Worm (Caenorhabditis elegans) whole organism, L4 larva: Measurements from ENCODE around the gene ZK829.7.

Experiments
- F10B5.3 ChIP-seq: sonication (generic microtip); optimal IDR thresholded peaks from 2 replicates; lab custom pipeline; 2016; ENCODE audit warnings: mild to moderate bottlenecking, missing genetic modification characterization, missing compliant biosample characterization
- R02D3.7 ChIP-seq: fragments of 150-350 bp; sonication (generic microtip); optimal IDR thresholded peaks from 3 replicates; lab custom pipeline; 2014; ENCODE audit warnings: missing biosample characterization, missing genetic modification characterization
- T26A8.4 ChIP-seq: fragments of 200-800 bp; sonication (Bioruptor generic); IDR thresholded peaks from 2 replicates; pipeline ENCODE4 v1.3.6; 2022; ENCODE audit warnings: missing genetic modification characterization, missing compliant biosample characterization
- Y48G9A.11 ChIP-seq: fragments of 200-800 bp; sonication (Bioruptor generic); IDR thresholded peaks from 2 replicates; pipeline ENCODE4 v1.3.6; 2022; ENCODE audit warnings: missing genetic modification reagents, missing genetic modification characterization, missing compliant biosample characterization
- Y75B8A.6 ChIP-seq: fragments of 200-800 bp; sonication (Bioruptor generic); IDR thresholded peaks from 2 replicates; pipeline ENCODE4 v1.3.6; 2022; ENCODE audit warnings: missing genetic modification reagents, missing genetic modification characterization, missing compliant biosample characterization
- ZK337.2 ChIP-seq: fragments of 200-800 bp; sonication (Bioruptor generic); IDR thresholded peaks from 2 replicates; pipeline ENCODE4 v1.3.6; 2022; ENCODE audit warnings: missing genetic modification reagents, missing genetic modification characterization, missing compliant biosample characterization
- aha-1 ChIP-seq: fragments of 150-350 bp; peaks from one replicate; lab custom pipeline; 2014; ENCODE audit warnings: missing biosample characterization, missing genetic modification characterization
- aly-2 ChIP-seq: sonication (generic microtip); optimal IDR thresholded peaks from 2 replicates; lab custom pipeline; 2018; ENCODE audit warnings: missing biosample characterization, missing genetic modification characterization
- ama-1 ChIP-seq: fragments of 150-350 bp; optimal IDR thresholded peaks from 2 replicates; lab custom pipeline; 2014; ENCODE audit warnings: inconsistent platforms, mixed read lengths
- ceh-32 ChIP-seq: sonication (generic microtip); optimal IDR thresholded peaks from 2 replicates; lab custom pipeline; 2016; ENCODE audit warnings: mild to moderate bottlenecking, missing genetic modification characterization, missing compliant biosample characterization; ENCODE audit not compliant: poor library complexity
- ceh-44 ChIP-seq: fragments of 200-800 bp; sonication (Bioruptor generic); IDR thresholded peaks from 2 replicates; pipeline ENCODE4 v1.3.6; 2022; ENCODE audit warnings: missing genetic modification reagents, missing genetic modification characterization, missing compliant biosample characterization
- ceh-62 ChIP-seq: sonication (generic microtip); optimal IDR thresholded peaks from 2 replicates; lab custom pipeline; 2017; ENCODE audit warnings: missing biosample characterization, missing genetic modification characterization
- ctbp-1 ChIP-seq: fragments of 200-800 bp; sonication (Bioruptor generic); IDR thresholded peaks from 2 replicates; pipeline ENCODE4 v1.3.6; 2022; ENCODE audit warnings: missing genetic modification reagents, missing genetic modification characterization, missing compliant biosample characterization
- daf-16 ChIP-seq, 3 experiments: sonication (generic microtip); optimal IDR thresholded peaks; 2 replicates each; lab custom pipeline; 2016 to 2017; ENCODE audit warnings: missing genetic modification characterization in 3 of 3, missing genetic modification reagents in 3 of 3, mild to moderate bottlenecking in 2 of 3, missing compliant biosample characterization in 2 of 3, missing biosample characterization in 1 of 3, moderate library complexity in 1 of 3
- daf-19 ChIP-seq: fragments of 200-800 bp; sonication (Bioruptor generic); conservative IDR thresholded peaks from 2 replicates; pipeline ENCODE4 v1.3.6; 2022; ENCODE audit warnings: missing genetic modification characterization, missing compliant biosample characterization
- dmd-6 ChIP-seq: fragments of 200-800 bp; sonication (Bioruptor generic); IDR thresholded peaks from 2 replicates; pipeline ENCODE4 v1.3.6; 2022; ENCODE audit warnings: missing genetic modification reagents, missing genetic modification characterization, missing compliant biosample characterization
- dmd-9 ChIP-seq: fragments of 200-800 bp; sonication (Bioruptor generic); IDR thresholded peaks from 2 replicates; pipeline ENCODE4 v1.3.6; 2022; ENCODE audit warnings: missing genetic modification reagents, missing genetic modification characterization, missing compliant biosample characterization
- dpl-1 ChIP-seq: fragments of 150-350 bp; optimal IDR thresholded peaks from 2 replicates; lab custom pipeline; 2014; ENCODE audit warnings: missing biosample characterization, missing genetic modification reagents, missing genetic modification characterization
- dve-1 ChIP-seq: sonication (generic microtip); optimal IDR thresholded peaks from 2 replicates; lab custom pipeline; 2017; ENCODE audit warnings: antibody characterized with exemption, mild to moderate bottlenecking, missing genetic modification characterization, missing compliant biosample characterization; ENCODE audit not compliant: insufficient read depth
- egl-27 ChIP-seq: sonication (generic microtip); optimal IDR thresholded peaks from 3 replicates; lab custom pipeline; 2017; ENCODE audit warnings: missing biosample characterization, missing genetic modification reagents, missing genetic modification characterization
- hif-1 ChIP-seq, 2 experiments: sonication (generic microtip); optimal IDR thresholded peaks; 2 replicates each; lab custom pipeline; 2016 to 2017; ENCODE audit warnings: missing compliant biosample characterization in 2 of 2, missing genetic modification characterization in 2 of 2, missing genetic modification reagents in 2 of 2, missing genotype in 2 of 2, mild to moderate bottlenecking in 1 of 2
- hlh-11 ChIP-seq: fragments of 200-800 bp; sonication (Bioruptor generic); optimal IDR thresholded peaks from 2 replicates; lab custom pipeline; 2018; ENCODE audit warnings: mild to moderate bottlenecking, missing genetic modification characterization, missing compliant biosample characterization
- hlh-30 ChIP-seq: sonication (generic microtip); optimal IDR thresholded peaks from 2 replicates; lab custom pipeline; 2017; ENCODE audit warnings: antibody characterized with exemption, mild to moderate bottlenecking, missing genetic modification characterization, missing compliant biosample characterization; ENCODE audit not compliant: insufficient read depth
- jun-1 ChIP-seq: fragments of 150-350 bp; optimal IDR thresholded peaks from 2 replicates; lab custom pipeline; 2014; ENCODE audit warnings: missing biosample characterization, missing genetic modification reagents, missing genetic modification characterization
- lin-13 ChIP-seq: fragments of 150-350 bp; optimal IDR thresholded peaks from 2 replicates; lab custom pipeline; 2014; ENCODE audit warnings: missing biosample characterization, missing genetic modification reagents, missing genetic modification characterization
- lsy-2 ChIP-seq, 2 experiments: fragments of 150-350 bp in 1 of 2; sonication (generic microtip) in 1 of 2; optimal IDR thresholded peaks; 2 replicates each; lab custom pipeline; 2014 to 2017; ENCODE audit warnings: missing biosample characterization in 2 of 2, missing genetic modification characterization in 2 of 2
- mdt-29 ChIP-seq: fragments of 200-800 bp; sonication (Bioruptor generic); IDR thresholded peaks from 2 replicates; pipeline ENCODE4 v1.3.6; 2022; ENCODE audit warnings: missing genetic modification reagents, missing genetic modification characterization, missing compliant biosample characterization
- mes-2 ChIP-seq: sonication (generic microtip); optimal IDR thresholded peaks from 2 replicates; lab custom pipeline; 2016; ENCODE audit warnings: missing genotype, mild to moderate bottlenecking, missing genetic modification characterization, missing compliant biosample characterization; ENCODE audit not compliant: poor library complexity, severe bottlenecking
- mxl-2 ChIP-seq: fragments of 200-800 bp; sonication (Bioruptor generic); conservative IDR thresholded peaks from 2 replicates; pipeline ENCODE4 v1.3.6; 2022; ENCODE audit warnings: missing genetic modification reagents, missing genetic modification characterization, missing compliant biosample characterization
- mxl-3 ChIP-seq: fragments of 200-800 bp; sonication (Bioruptor generic); optimal IDR thresholded peaks from 2 replicates; lab custom pipeline; 2018; ENCODE audit warnings: mild to moderate bottlenecking, missing genetic modification characterization, missing compliant biosample characterization
- nhr-10 ChIP-seq: fragments of 150-350 bp; optimal IDR thresholded peaks from 2 replicates; lab custom pipeline; 2014; ENCODE audit warnings: missing biosample characterization, missing genetic modification characterization
- nhr-11 ChIP-seq: fragments of 150-350 bp; optimal IDR thresholded peaks from 2 replicates; lab custom pipeline; 2014; ENCODE audit warnings: missing biosample characterization, missing genetic modification characterization
- nhr-28 ChIP-seq: fragments of 150-350 bp; optimal IDR thresholded peaks from 2 replicates; lab custom pipeline; 2014; ENCODE audit warnings: missing biosample characterization, missing genetic modification characterization
- nhr-41 ChIP-seq: fragments of 200-800 bp; sonication (Bioruptor generic); IDR thresholded peaks from 2 replicates; pipeline ENCODE4 v1.3.6; 2022; ENCODE audit warnings: missing genetic modification reagents, missing genetic modification characterization, missing compliant biosample characterization
- nhr-42 ChIP-seq: fragments of 200-800 bp; sonication (Bioruptor generic); IDR thresholded peaks from 2 replicates; pipeline ENCODE4 v1.3.6; 2022; ENCODE audit warnings: missing genetic modification characterization, missing compliant biosample characterization
- nhr-6 ChIP-seq: fragments of 150-350 bp; optimal IDR thresholded peaks from 2 replicates; lab custom pipeline; 2014; ENCODE audit warnings: missing biosample characterization, missing genetic modification characterization
- nhr-77 ChIP-seq: fragments of 150-350 bp; optimal IDR thresholded peaks from 2 replicates; lab custom pipeline; 2014; ENCODE audit warnings: missing biosample characterization, missing genetic modification characterization
- pqm-1 ChIP-seq: sonication (generic microtip); optimal IDR thresholded peaks from 2 replicates; lab custom pipeline; 2017; ENCODE audit warnings: missing biosample characterization, missing genetic modification characterization
- sdz-12 ChIP-seq: fragments of 200-800 bp; sonication (Bioruptor generic); optimal IDR thresholded peaks from 2 replicates; lab custom pipeline; 2018; ENCODE audit warnings: mild to moderate bottlenecking, missing genetic modification characterization, missing compliant biosample characterization
- set-16 ChIP-seq: fragments of 200-800 bp; sonication (Bioruptor generic); IDR thresholded peaks from 2 replicates; pipeline ENCODE4 v1.3.6; 2022; ENCODE audit warnings: missing genetic modification reagents, missing genetic modification characterization, missing compliant biosample characterization
- skn-1 ChIP-seq: fragments of 150-350 bp; optimal IDR thresholded peaks from 2 replicates; lab custom pipeline; 2014; ENCODE audit warnings: missing biosample characterization, missing genetic modification characterization
- snpc-1.2 ChIP-seq: fragments of 200-800 bp; sonication (Bioruptor generic); IDR thresholded peaks from 2 replicates; pipeline ENCODE4 v1.3.6; 2022; ENCODE audit warnings: missing genetic modification reagents, missing genetic modification characterization, missing compliant biosample characterization
- tag-97 ChIP-seq: fragments of 200-800 bp; sonication (Bioruptor generic); IDR thresholded peaks from 2 replicates; pipeline ENCODE4 v1.3.6; 2022; ENCODE audit warnings: missing genetic modification characterization, missing compliant biosample characterization
- unc-39 ChIP-seq: sonication (generic microtip); optimal IDR thresholded peaks from 2 replicates; lab custom pipeline; 2017; ENCODE audit warnings: missing biosample characterization, missing genetic modification characterization
- unc-62 ChIP-seq, 3 experiments: fragments of 150-350 bp in 1 of 3; sonication (generic microtip); optimal IDR thresholded peaks in 2 of 3; peaks in 1 of 3; 1 replicate in 1 of 3; 2 replicates in 2 of 3; lab custom pipeline; 2014 to 2017; ENCODE audit warnings: missing biosample characterization in 3 of 3, missing genetic modification characterization in 3 of 3, missing genetic modification reagents in 3 of 3, missing genotype in 1 of 3
- zfp-3 ChIP-seq: fragments of 200-800 bp; sonication (Bioruptor generic); conservative IDR thresholded peaks from 2 replicates; pipeline ENCODE4 v1.3.6; 2022; ENCODE audit warnings: missing genetic modification reagents, missing genetic modification characterization, missing compliant biosample characterization
- zip-2 ChIP-seq: fragments of 150-350 bp; optimal IDR thresholded peaks from 2 replicates; lab custom pipeline; 2014; ENCODE audit warnings: missing biosample characterization, missing genetic modification characterization
- ztf-11 ChIP-seq: fragments of 150-350 bp; optimal IDR thresholded peaks from 2 replicates; lab custom pipeline; 2014; ENCODE audit warnings: missing biosample characterization, missing genetic modification characterization

The ZK829.7 gene

ce11 chrIV:11916907-11917306, 44.4 kb downstream of the ZK829.7 start, which contains the start of gene ZK822.10 (continued):
- TF ChIP-seq lin-13 (no peak), tag-97 (no peak), nhr-77 (tag; lab: Kevin White, UChicago) (peak; percentile 51), jun-1 (tag; lab: Kevin White, UChicago) (no peak), unc-39 (tag; lab: Kevin White, UChicago) (no peak), zfp-3 (GFP tag; lab: Robert Waterston, UW) (no peak), F10B5.3 (tag; lab: Kevin White, UChicago) (no peak), Y48G9A.11 (GFP tag; lab: Robert Waterston, UW) (no peak), Y75B8A.6 (no peak), ceh-44 (GFP tag; lab: Robert Waterston, UW) (no peak), mxl-2 (GFP tag; lab: Robert Waterston, UW) (no peak), dve-1 (tag; lab: Kevin White, UChicago) (peak; percentile 77), nhr-6 (tag; lab: Kevin White, UChicago) (no peak), ztf-11 (tag; lab: Kevin White, UChicago) (no peak), dpl-1 (peak; percentile 7), snpc-1.2 (no peak)

DNA sequence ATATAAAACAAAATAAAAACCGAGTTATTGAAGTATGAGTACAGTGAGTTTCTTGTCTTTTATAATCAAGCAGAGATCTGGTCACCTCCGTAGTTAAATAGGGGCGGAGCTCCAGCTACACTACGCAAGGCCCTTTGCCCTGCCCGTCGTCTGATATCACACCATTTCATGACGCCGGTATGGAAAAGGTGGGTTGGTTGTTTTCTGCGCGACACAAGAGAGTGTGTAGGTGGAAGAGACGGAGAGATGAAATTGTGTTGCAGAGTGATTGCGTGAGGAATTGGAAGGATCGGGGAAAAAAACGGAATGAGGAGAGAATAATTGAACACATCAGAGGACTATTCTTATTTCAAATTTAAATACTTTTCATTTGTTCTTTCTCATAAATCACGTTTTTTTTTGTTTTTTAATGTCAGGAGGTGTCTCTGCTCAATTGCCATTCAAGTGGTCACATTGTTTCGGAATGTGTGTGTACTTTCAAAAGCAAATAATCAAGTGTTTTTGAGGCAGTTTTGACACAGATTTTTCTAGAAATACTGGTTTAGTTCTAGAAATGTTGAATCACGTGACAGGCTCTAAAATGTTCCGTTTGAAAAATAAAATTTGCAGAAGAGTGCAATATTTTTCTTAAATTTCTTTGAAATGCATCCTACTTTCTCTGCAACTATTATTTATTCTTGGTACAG, 45.4 kb downstream of the ZK829.7 start, which contains the start of gene ZK822.9:
Gene ZK822.9 (plus strand): TSS at position 180 of the 686 bp plus-strand sequence.
- no peak for TF ChIP-seq aly-2
- TF ChIP-seq hif-1 (tag; optimal IDR thresholded peaks at IDR 0.05; lab: Kevin White, UChicago): peak in 1 of 2 experiments; percentile 17
- peak; percentile 24 for TF ChIP-seq mxl-3
- no peak for TF ChIP-seq nhr-42 (GFP tag; lab: Robert Waterston, UW)
- no peak for TF ChIP-seq ctbp-1 (GFP tag; lab: Robert Waterston, UW)
- no peak for TF ChIP-seq nhr-6 (tag; lab: Kevin White, UChicago)
- TF ChIP-seq lsy-2 (tag; optimal IDR thresholded peaks at IDR 0.05; lab: Kevin White, UChicago): no peak
- TF ChIP-seq skn-1: no peak
- peak; percentile 24 for TF ChIP-seq dve-1 (tag; lab: Kevin White, UChicago)
- TF ChIP-seq Y75B8A.6: no peak
- no peak for TF ChIP-seq pqm-1 (tag; lab: Kevin White, UChicago)
- TF ChIP-seq R02D3.7 (tag; lab: Kevin White, UChicago): no peak
- peak; percentile 88 for TF ChIP-seq mdt-29 (GFP tag; lab: Robert Waterston, UW)
- TF ChIP-seq nhr-11 (tag; lab: Kevin White, UChicago): no peak
- TF ChIP-seq ceh-32 (tag; lab: Kevin White, UChicago): no peak
- no peak for TF ChIP-seq Y48G9A.11 (GFP tag; lab: Robert Waterston, UW)
- no peak for TF ChIP-seq ama-1 (lab: Kevin White, UChicago)
- no peak for TF ChIP-seq daf-16 (GFP tag; optimal IDR thresholded peaks at IDR 0.05; lab: Kevin White, UChicago)
- peak; percentile 70 for TF ChIP-seq daf-16 (tag; optimal IDR thresholded peaks at IDR 0.05; lab: Kevin White, UChicago)
- no peak for TF ChIP-seq daf-19 (GFP tag; lab: Robert Waterston, UW)
- TF ChIP-seq set-16 (GFP tag; lab: Robert Waterston, UW): peak; percentile 47; the same call in 1 of the 2 replicates
- TF ChIP-seq hlh-11: peak; percentile 78
- no peak for TF ChIP-seq dmd-9 (GFP tag; lab: Robert Waterston, UW)
- no peak for TF ChIP-seq ceh-62 (tag; lab: Kevin White, UChicago)
- TF ChIP-seq ZK337.2 (GFP tag; lab: Robert Waterston, UW): no peak
- TF ChIP-seq T26A8.4 (GFP tag; lab: Robert Waterston, UW): no peak
- peak; percentile 82 for TF ChIP-seq nhr-28 (tag; lab: Kevin White, UChicago)
- peak; percentile 65 for TF ChIP-seq aha-1 (tag; lab: Kevin White, UChicago)
- no peak for TF ChIP-seq zip-2
- no peak for TF ChIP-seq nhr-41 (GFP tag; lab: Robert Waterston, UW)
- no peak for TF ChIP-seq egl-27
- peak; percentile 81 for TF ChIP-seq hlh-30 (tag; lab: Kevin White, UChicago)
- TF ChIP-seq sdz-12: no peak
- TF ChIP-seq nhr-10 (tag; lab: Kevin White, UChicago): no peak
- peak; percentile 26 for TF ChIP-seq dmd-6
- TF ChIP-seq unc-62 (GFP tag; optimal IDR thresholded peaks at IDR 0.05 in 1 of 2; lab: Kevin White, UChicago): no peak
- no peak for TF ChIP-seq unc-62 (tag; optimal IDR thresholded peaks at IDR 0.05; lab: Kevin White, UChicago)
- TF ChIP-seq snpc-1.2: no peak
- no peak for TF ChIP-seq lin-13
- peak; percentile 30 for TF ChIP-seq mes-2
